Worm (Caenorhabditis elegans): ENCODE results near the gene drd-5.

ce11 chrX:8326394-8326793, 19.8 kb downstream of the drd-5 start, which contains the start of gene R09F10.8:
- TF ChIP-seq fkh-10 (GFP tag; optimal IDR thresholded peaks at IDR 0.05), result no peak
- TF ChIP-seq sox-2 (GFP tag; IDR thresholded peaks at IDR 0.05), result no peak
- no peak for TF ChIP-seq nfya-1 (tag; optimal IDR thresholded peaks at IDR 0.05)
- TF ChIP-seq pag-3 (tag; optimal IDR thresholded peaks at IDR 0.05; ENCODE audit: borderline replicate concordance), result no peak
- no peak for TF ChIP-seq unc-55 (GFP tag; optimal IDR thresholded peaks at IDR 0.05)
- TF ChIP-seq nhr-232 (tag; optimal IDR thresholded peaks at IDR 0.05), result no peak
